Worm (Caenorhabditis elegans): ENCODE results near the gene ace-3.

Gene ace-3

ce11 chrII:14257943-14258342 is 52.5 kb downstream of the ace-3 start:
- TF ChIP-seq mxl-1 (tag; optimal IDR thresholded peaks at IDR 0.05), result no peak
- no peak for TF ChIP-seq madf-6 (GFP tag; IDR thresholded peaks at IDR 0.05)
- TF ChIP-seq unc-130 (GFP tag; optimal IDR thresholded peaks at IDR 0.05), result no peak
- peak; percentile 54 for TF ChIP-seq zfh-2 (GFP tag; conservative IDR thresholded peaks at IDR 0.05)
- peak; percentile 45; the same call in 1 of the 2 replicates for TF ChIP-seq egrh-3 (GFP tag; IDR thresholded peaks at IDR 0.05)
- no peak for TF ChIP-seq ztf-25 (GFP tag; IDR thresholded peaks at IDR 0.05)
- no peak for TF ChIP-seq cebp-1 (GFP tag; IDR thresholded peaks at IDR 0.05)
- no peak for TF ChIP-seq cebp-1 (tag; optimal IDR thresholded peaks at IDR 0.05)
- TF ChIP-seq F23B12.7 (tag; optimal IDR thresholded peaks at IDR 0.05; ENCODE audit: insufficient read depth), result no peak
- no peak for TF ChIP-seq him-1 (tag; optimal IDR thresholded peaks at IDR 0.05)
- no peak for TF ChIP-seq mel-28 (tag; optimal IDR thresholded peaks at IDR 0.05; ENCODE audit: borderline replicate concordance)

All from whole organism, young adult.